Worm (Caenorhabditis elegans) whole organism, young adult: Measurements from ENCODE around the gene ergo-1.

ENCODE experiments used
- B0019.2 ChIP-seq: fragments of 200-800 bp; sonication (Bioruptor generic); conservative IDR thresholded peaks from 2 replicates; pipeline ENCODE4 v1.3.6; 2022; ENCODE audit warnings: missing genetic modification reagents, missing genetic modification characterization, missing compliant biosample characterization
- B0261.1 ChIP-seq: sonication (generic microtip); optimal IDR thresholded peaks from 2 replicates; lab custom pipeline; 2016; ENCODE audit warnings: mild to moderate bottlenecking, missing genetic modification characterization, moderate library complexity, missing compliant biosample characterization
- B0336.3 ChIP-seq: fragments of 200-800 bp; sonication (Bioruptor generic); IDR thresholded peaks from 2 replicates; pipeline ENCODE4 v1.3.6; 2022; ENCODE audit warnings: missing genetic modification characterization, missing compliant biosample characterization
- C06A6.2 ChIP-seq: fragments of 200-800 bp; sonication (Bioruptor generic); conservative IDR thresholded peaks from 2 replicates; pipeline ENCODE4 v1.3.6; 2022; ENCODE audit warnings: missing genetic modification characterization, missing compliant biosample characterization
- F10E7.11 ChIP-seq: sonication (generic microtip); optimal IDR thresholded peaks from 2 replicates; lab custom pipeline; 2017; ENCODE audit warnings: mild to moderate bottlenecking, missing genetic modification characterization, moderate library complexity, missing compliant biosample characterization
- F23B12.7 ChIP-seq: sonication (generic microtip); optimal IDR thresholded peaks from 2 replicates; lab custom pipeline; 2017; ENCODE audit warnings: missing genetic modification characterization, mild to moderate bottlenecking, missing compliant biosample characterization, antibody characterized with exemption, moderate library complexity; ENCODE audit not compliant: insufficient read depth
- F37B4.10 ChIP-seq: fragments of 200-800 bp; sonication (Bioruptor generic); IDR thresholded peaks from 2 replicates; pipeline ENCODE4 v1.3.6; 2022; ENCODE audit warnings: missing genetic modification characterization, missing compliant biosample characterization
- K12H6.12 ChIP-seq: fragments of 200-800 bp; sonication (Bioruptor generic); optimal IDR thresholded peaks from 2 replicates; lab custom pipeline; 2018; ENCODE audit warnings: mild to moderate bottlenecking, missing genetic modification characterization, missing compliant biosample characterization
- T07F8.4 ChIP-seq: sonication (generic microtip); optimal IDR thresholded peaks from 2 replicates; lab custom pipeline; 2016; ENCODE audit warnings: mild to moderate bottlenecking, missing genetic modification characterization, moderate library complexity, missing compliant biosample characterization
- T26A5.8 ChIP-seq: sonication (generic microtip); optimal IDR thresholded peaks from 2 replicates; lab custom pipeline; 2016; ENCODE audit warnings: missing genetic modification characterization, missing compliant biosample characterization
- Y53F4B.3 ChIP-seq: fragments of 200-800 bp; sonication (Bioruptor generic); IDR thresholded peaks from 2 replicates; pipeline ENCODE4 v1.3.6; 2022; ENCODE audit warnings: missing genetic modification reagents, missing genetic modification characterization, missing compliant biosample characterization
- Y95B8A.8 ChIP-seq: fragments of 200-800 bp; sonication (Bioruptor generic); IDR thresholded peaks from 2 replicates; pipeline ENCODE4 v1.3.6; 2022; ENCODE audit warnings: missing genetic modification reagents, missing genetic modification characterization, missing compliant biosample characterization
- akir-1 ChIP-seq: fragments of 200-800 bp; sonication (Bioruptor generic); optimal IDR thresholded peaks from 2 replicates; lab custom pipeline; 2018; ENCODE audit warnings: mild to moderate bottlenecking, missing genetic modification characterization, moderate library complexity, missing compliant biosample characterization
- atf-7 ChIP-seq: sonication (generic microtip); optimal IDR thresholded peaks from 2 replicates; lab custom pipeline; 2017; ENCODE audit warnings: mild to moderate bottlenecking, missing genetic modification characterization, missing compliant biosample characterization
- athp-1 ChIP-seq: sonication (generic microtip); optimal IDR thresholded peaks from 2 replicates; lab custom pipeline; 2017; ENCODE audit warnings: mild to moderate bottlenecking, missing genetic modification characterization, missing compliant biosample characterization
- attf-5 ChIP-seq: fragments of 200-800 bp; sonication (Bioruptor generic); optimal IDR thresholded peaks from 2 replicates; lab custom pipeline; 2018; ENCODE audit warnings: mild to moderate bottlenecking, missing genetic modification characterization, missing compliant biosample characterization
- bed-1 ChIP-seq: fragments of 200-800 bp; sonication (Bioruptor generic); IDR thresholded peaks from 2 replicates; pipeline ENCODE4 v1.3.6; 2022; ENCODE audit warnings: missing genetic modification reagents, missing genetic modification characterization, missing compliant biosample characterization
- cebp-2 ChIP-seq: fragments of 200-800 bp; sonication (Bioruptor generic); IDR thresholded peaks from 2 replicates; pipeline ENCODE4 v1.3.6; 2022; ENCODE audit warnings: missing genetic modification characterization, missing compliant biosample characterization
- ceh-58 ChIP-seq: fragments of 200-800 bp; sonication (Bioruptor generic); IDR thresholded peaks from 2 replicates; pipeline ENCODE4 v1.3.6; 2022; ENCODE audit warnings: missing genetic modification characterization, missing compliant biosample characterization
- ceh-79 ChIP-seq: sonication (generic microtip); optimal IDR thresholded peaks from 2 replicates; lab custom pipeline; 2017; ENCODE audit warnings: mild to moderate bottlenecking, missing genetic modification characterization, missing compliant biosample characterization
- ceh-91 ChIP-seq: fragments of 200-800 bp; sonication (Bioruptor generic); IDR thresholded peaks from 2 replicates; pipeline ENCODE4 v1.3.6; 2022; ENCODE audit warnings: missing genetic modification reagents, missing genetic modification characterization, missing compliant biosample characterization
- die-1 ChIP-seq: sonication (generic microtip); optimal IDR thresholded peaks from 2 replicates; lab custom pipeline; 2016; ENCODE audit warnings: missing genotype, mild to moderate bottlenecking, missing genetic modification characterization, missing compliant biosample characterization
- dox-1 ChIP-seq: fragments of 200-800 bp; sonication (Bioruptor generic); IDR thresholded peaks from 2 replicates; pipeline ENCODE4 v1.3.6; 2022; ENCODE audit warnings: missing genetic modification reagents, missing genetic modification characterization, missing compliant biosample characterization
- fkh-3 ChIP-seq: sonication (generic microtip); optimal IDR thresholded peaks from 2 replicates; lab custom pipeline; 2016; ENCODE audit warnings: mild to moderate bottlenecking, missing genetic modification characterization, missing compliant biosample characterization
- hlh-12 ChIP-seq: sonication (generic microtip); optimal IDR thresholded peaks from 2 replicates; lab custom pipeline; 2016; ENCODE audit warnings: missing genetic modification characterization, missing compliant biosample characterization
- hlh-26 ChIP-seq: fragments of 200-800 bp; sonication (Bioruptor generic); conservative IDR thresholded peaks from 2 replicates; pipeline ENCODE4 v1.3.6; 2022; ENCODE audit warnings: missing genetic modification reagents, missing genetic modification characterization, missing compliant biosample characterization
- hmg-1.2 ChIP-seq: fragments of 200-800 bp; sonication (Bioruptor generic); IDR thresholded peaks from 2 replicates; pipeline ENCODE4 v1.3.6; 2022; ENCODE audit warnings: missing genetic modification reagents, missing genetic modification characterization, missing compliant biosample characterization
- hmg-20 ChIP-seq: fragments of 200-800 bp; sonication (Bioruptor generic); IDR thresholded peaks from 2 replicates; pipeline ENCODE4 v1.3.6; 2022; ENCODE audit warnings: missing genetic modification reagents, missing genetic modification characterization, missing compliant biosample characterization
- hrde-1 ChIP-seq: sonication (generic microtip); optimal IDR thresholded peaks from 2 replicates; lab custom pipeline; 2016; ENCODE audit warnings: missing genetic modification characterization, mild to moderate bottlenecking, missing compliant biosample characterization, moderate library complexity, missing genotype, missing genetic modification reagents, borderline replicate concordance
- let-526 ChIP-seq: fragments of 200-800 bp; sonication (Bioruptor generic); IDR thresholded peaks from 2 replicates; pipeline ENCODE4 v1.3.6; 2022; ENCODE audit warnings: missing genetic modification reagents, missing genetic modification characterization, missing compliant biosample characterization
- let-607 ChIP-seq, 2 experiments: fragments of 200-800 bp in 1 of 2; sonication (Bioruptor generic) in 1 of 2; sonication (generic microtip) in 1 of 2; optimal IDR thresholded peaks; 2 replicates each; lab custom pipeline; 2016 to 2018; ENCODE audit warnings: mild to moderate bottlenecking in 2 of 2, missing compliant biosample characterization in 2 of 2, missing genetic modification characterization in 2 of 2, moderate library complexity in 2 of 2, missing genotype in 1 of 2
- lin-35 ChIP-seq, 3 experiments: fragments of 150-350 bp in 2 of 3; sonication (generic microtip) in 1 of 3; optimal IDR thresholded peaks; 2 replicates each; lab custom pipeline; 2014 to 2018; ENCODE audit warnings: missing biosample characterization in 3 of 3, missing genetic modification characterization in 3 of 3, missing genetic modification reagents in 3 of 3
- lsl-1 ChIP-seq: fragments of 200-800 bp; sonication (Bioruptor generic); optimal IDR thresholded peaks from 2 replicates; lab custom pipeline; 2018; ENCODE audit warnings: mild to moderate bottlenecking, missing genetic modification characterization, moderate library complexity, missing compliant biosample characterization
- lsy-27 ChIP-seq: sonication (generic microtip); optimal IDR thresholded peaks from 2 replicates; lab custom pipeline; 2017; ENCODE audit warnings: missing genetic modification characterization, mild to moderate bottlenecking, missing compliant biosample characterization, antibody characterized with exemption, missing genotype, borderline replicate concordance; ENCODE audit not compliant: insufficient read depth
- madf-10 ChIP-seq: sonication (generic microtip); optimal IDR thresholded peaks from 2 replicates; lab custom pipeline; 2016; ENCODE audit warnings: mild to moderate bottlenecking, missing genetic modification characterization, missing compliant biosample characterization
- madf-3 ChIP-seq: fragments of 200-800 bp; sonication (Bioruptor generic); IDR thresholded peaks from 2 replicates; pipeline ENCODE4 v1.3.6; 2022; ENCODE audit warnings: missing genetic modification reagents, missing genetic modification characterization, missing compliant biosample characterization
- nhr-27 ChIP-seq: fragments of 200-800 bp; sonication (Bioruptor generic); optimal IDR thresholded peaks from 2 replicates; lab custom pipeline; 2018; ENCODE audit warnings: mild to moderate bottlenecking, missing genetic modification characterization, moderate library complexity, missing compliant biosample characterization
- pha-4 ChIP-seq: fragments of 150-350 bp; sonication (generic microtip); optimal IDR thresholded peaks from 2 replicates; lab custom pipeline; 2014; ENCODE audit warnings: missing biosample characterization, missing genetic modification reagents, missing genetic modification characterization
- repo-1 ChIP-seq: sonication (generic microtip); optimal IDR thresholded peaks from 2 replicates; lab custom pipeline; 2017; ENCODE audit warnings: mild to moderate bottlenecking, missing genetic modification characterization, missing compliant biosample characterization
- sea-2 ChIP-seq: fragments of 200-800 bp; sonication (Bioruptor generic); IDR thresholded peaks from 2 replicates; pipeline ENCODE4 v1.3.6; 2022; ENCODE audit warnings: missing genetic modification characterization, missing compliant biosample characterization
- snpc-1.1 ChIP-seq: sonication (generic microtip); optimal IDR thresholded peaks from 2 replicates; lab custom pipeline; 2017; ENCODE audit warnings: missing genetic modification characterization, mild to moderate bottlenecking, missing compliant biosample characterization, antibody characterized with exemption, moderate library complexity, missing genotype, missing genetic modification reagents; ENCODE audit not compliant: insufficient read depth
- somi-1 ChIP-seq: fragments of 200-800 bp; sonication (Bioruptor generic); optimal IDR thresholded peaks from 2 replicates; lab custom pipeline; 2018; ENCODE audit warnings: mild to moderate bottlenecking, missing genetic modification characterization, missing compliant biosample characterization
- sptf-2 ChIP-seq: fragments of 200-800 bp; sonication (Bioruptor generic); optimal IDR thresholded peaks from 2 replicates; lab custom pipeline; 2018; ENCODE audit warnings: mild to moderate bottlenecking, missing genetic modification characterization, missing compliant biosample characterization
- tbp1 ChIP-seq: fragments of 200-800 bp; sonication (Bioruptor generic); optimal IDR thresholded peaks from 2 replicates; lab custom pipeline; 2018; ENCODE audit warnings: mild to moderate bottlenecking, missing genetic modification characterization, missing compliant biosample characterization
- tbx-9 ChIP-seq: sonication (generic microtip); optimal IDR thresholded peaks from 2 replicates; lab custom pipeline; 2016; ENCODE audit warnings: borderline replicate concordance, missing genetic modification characterization, inconsistent platforms, missing compliant biosample characterization
- unc-130 ChIP-seq: sonication (generic microtip); optimal IDR thresholded peaks from 2 replicates; lab custom pipeline; 2016; ENCODE audit warnings: missing genetic modification reagents, missing genetic modification characterization, missing compliant biosample characterization
- zfh-2 ChIP-seq: fragments of 200-800 bp; sonication (Bioruptor generic); conservative IDR thresholded peaks from 2 replicates; pipeline ENCODE4 v1.3.6; 2022; ENCODE audit warnings: missing genetic modification reagents, missing genetic modification characterization, missing compliant biosample characterization
- ztf-18 ChIP-seq: sonication (generic microtip); optimal IDR thresholded peaks from 2 replicates; lab custom pipeline; 2016; ENCODE audit warnings: missing genotype, mild to moderate bottlenecking, missing genetic modification characterization, missing compliant biosample characterization

The ergo-1 gene

DNA sequence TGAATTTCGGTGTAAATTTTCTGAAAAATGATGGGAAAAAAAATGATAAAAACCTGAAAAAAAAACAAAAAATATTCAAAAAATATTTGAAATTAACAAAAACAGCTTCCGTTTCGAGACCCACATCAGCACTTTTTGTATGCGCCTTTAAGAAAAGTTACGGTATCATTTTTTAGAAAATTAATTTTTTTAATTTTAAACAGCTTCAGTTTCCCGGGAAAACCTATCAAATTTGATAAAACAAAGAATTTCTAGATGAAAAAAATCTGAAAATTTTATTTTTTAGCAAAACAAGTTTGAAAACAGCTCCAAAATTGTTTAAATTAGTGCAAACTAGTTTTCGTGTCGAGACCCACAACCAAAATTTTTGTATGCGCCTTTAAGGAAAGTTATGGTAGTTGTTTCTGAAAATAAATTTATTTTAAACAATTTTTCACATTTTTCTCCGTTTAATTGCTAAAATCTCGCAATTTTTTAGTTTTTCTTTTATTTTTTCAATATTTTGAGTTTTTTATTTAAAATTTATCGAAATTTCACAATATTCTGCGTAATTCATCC, 39.5 kb upstream of the ergo-1 start (continued):
- no peak for TF ChIP-seq hmg-20 (GFP tag; lab: Robert Waterston, UW)
- TF ChIP-seq tbp1, result no peak
- TF ChIP-seq K12H6.12 (tag; lab: Kevin White, UChicago), result no peak
- no peak for TF ChIP-seq madf-10 (tag; lab: Kevin White, UChicago)
- no peak for TF ChIP-seq die-1 (tag; lab: Kevin White, UChicago)
- TF ChIP-seq F10E7.11, result no peak
- TF ChIP-seq ceh-91 (GFP tag; lab: Robert Waterston, UW), result peak; percentile 45
- no peak for TF ChIP-seq hmg-1.2 (GFP tag; lab: Robert Waterston, UW)
- TF ChIP-seq hlh-12 (tag; lab: Kevin White, UChicago), result no peak
- TF ChIP-seq zfh-2 (GFP tag; lab: Robert Waterston, UW), result no peak
- TF ChIP-seq ceh-58 (GFP tag; lab: Robert Waterston, UW), result no peak
- no peak for TF ChIP-seq B0019.2
- no peak for TF ChIP-seq C06A6.2 (GFP tag; lab: Robert Waterston, UW)
- no peak for TF ChIP-seq sptf-2
- TF ChIP-seq T26A5.8 (tag; lab: Kevin White, UChicago), result no peak
- no peak for TF ChIP-seq Y95B8A.8
- TF ChIP-seq tbx-9 (tag; lab: Kevin White, UChicago), result no peak
- no peak for TF ChIP-seq somi-1 (GFP tag; lab: Kevin White, UChicago)
- no peak for TF ChIP-seq B0336.3
- no peak for TF ChIP-seq athp-1 (tag; lab: Kevin White, UChicago)
- TF ChIP-seq fkh-3 (tag; lab: Kevin White, UChicago), result no peak
- TF ChIP-seq F37B4.10 (GFP tag; lab: Robert Waterston, UW), result no peak
- TF ChIP-seq T07F8.4 (tag; lab: Kevin White, UChicago), result no peak
- TF ChIP-seq let-607 (tag; optimal IDR thresholded peaks at IDR 0.05; lab: Kevin White, UChicago), result no peak
- TF ChIP-seq pha-4 (tag; lab: Kevin White, UChicago), result no peak
- no peak for TF ChIP-seq sea-2 (GFP tag; lab: Robert Waterston, UW)
- no peak for TF ChIP-seq cebp-2 (GFP tag; lab: Robert Waterston, UW)
- no peak for TF ChIP-seq lin-35 (GFP tag; optimal IDR thresholded peaks at IDR 0.05; lab: Kevin White, UChicago)
- no peak for TF ChIP-seq Y53F4B.3
- no peak for TF ChIP-seq ztf-18 (tag; lab: Kevin White, UChicago)
- TF ChIP-seq repo-1 (tag; lab: Kevin White, UChicago), result no peak
- no peak for TF ChIP-seq nhr-27 (tag; lab: Kevin White, UChicago)
- no peak for TF ChIP-seq hlh-26 (GFP tag; lab: Robert Waterston, UW)
- TF ChIP-seq attf-5 (GFP tag; lab: Kevin White, UChicago), result no peak
- TF ChIP-seq snpc-1.1 (tag; lab: Kevin White, UChicago), result no peak
- no peak for TF ChIP-seq B0261.1 (tag; lab: Kevin White, UChicago)
- TF ChIP-seq lsy-27 (tag; lab: Kevin White, UChicago), result no peak
- no peak for TF ChIP-seq let-526 (GFP tag; lab: Robert Waterston, UW)
- peak; percentile 65 for TF ChIP-seq unc-130
- TF ChIP-seq akir-1 (GFP tag; lab: Kevin White, UChicago), result no peak
- no peak for TF ChIP-seq ceh-79
- no peak for TF ChIP-seq bed-1 (GFP tag; lab: Robert Waterston, UW)
- peak; percentile 98 for TF ChIP-seq lsl-1 (GFP tag; lab: Kevin White, UChicago)
- no peak for TF ChIP-seq dox-1 (GFP tag; lab: Robert Waterston, UW)
- TF ChIP-seq madf-3 (GFP tag; lab: Robert Waterston, UW), result no peak
- no peak for TF ChIP-seq hrde-1
- no peak for TF ChIP-seq F23B12.7 (tag; lab: Kevin White, UChicago)
- TF ChIP-seq atf-7 (tag; lab: Kevin White, UChicago), result no peak
